Worm (Caenorhabditis elegans) whole organism, late embryonic: ENCODE measurements around the gene F53F1.6.
A peak's percentile ranks its signal among the peaks of the same experiment; 100 is the strongest.

ENCODE experiments used
- C08G9.2 ChIP-seq: sonication (generic microtip); optimal IDR thresholded peaks from 2 replicates; lab custom pipeline; 2016; ENCODE audit warnings: mild to moderate bottlenecking, missing genetic modification characterization, moderate library complexity, missing compliant biosample characterization
- K02D7.2 ChIP-seq: sonication (generic microtip); optimal IDR thresholded peaks from 2 replicates; lab custom pipeline; 2017; ENCODE audit warnings: mild to moderate bottlenecking, missing genetic modification characterization, missing compliant biosample characterization
- Y22D7AL.16 ChIP-seq: sonication (generic microtip); optimal IDR thresholded peaks from 2 replicates; lab custom pipeline; 2016; ENCODE audit warnings: missing genetic modification characterization, missing compliant biosample characterization
- ama-1 ChIP-seq: fragments of 150-350 bp; optimal IDR thresholded peaks from 2 replicates; lab custom pipeline; 2014
- ceh-14 ChIP-seq: sonication (generic microtip); optimal IDR thresholded peaks from 2 replicates; lab custom pipeline; 2016; ENCODE audit warnings: missing genotype, missing genetic modification characterization, missing compliant biosample characterization
- ceh-18 ChIP-seq: sonication (generic microtip); optimal IDR thresholded peaks from 2 replicates; lab custom pipeline; 2016; ENCODE audit warnings: missing genetic modification characterization, missing compliant biosample characterization
- ceh-22 ChIP-seq: sonication (generic microtip); optimal IDR thresholded peaks from 2 replicates; lab custom pipeline; 2017; ENCODE audit warnings: missing biosample characterization, missing genetic modification characterization
- ceh-24 ChIP-seq: sonication (generic microtip); optimal IDR thresholded peaks from 2 replicates; lab custom pipeline; 2016; ENCODE audit warnings: mild to moderate bottlenecking, missing genetic modification characterization, missing compliant biosample characterization
- ceh-30 ChIP-seq: fragments of 150-350 bp; optimal IDR thresholded peaks from 2 replicates; lab custom pipeline; 2014; ENCODE audit warnings: missing biosample characterization, missing genetic modification characterization
- ceh-34 ChIP-seq: sonication (generic microtip); optimal IDR thresholded peaks from 2 replicates; lab custom pipeline; 2016; ENCODE audit warnings: mild to moderate bottlenecking, missing genetic modification characterization, missing compliant biosample characterization
- ceh-6 ChIP-seq: fragments of 200-800 bp; sonication (Bioruptor generic); optimal IDR thresholded peaks from 2 replicates; lab custom pipeline; 2018; ENCODE audit warnings: mild to moderate bottlenecking, missing genetic modification characterization, missing compliant biosample characterization
- che-1 ChIP-seq: sonication (generic microtip); optimal IDR thresholded peaks from 2 replicates; lab custom pipeline; 2016; ENCODE audit warnings: mild to moderate bottlenecking, missing genetic modification characterization, missing compliant biosample characterization
- dmd-4 ChIP-seq: sonication (generic microtip); optimal IDR thresholded peaks from 2 replicates; lab custom pipeline; 2016; ENCODE audit warnings: borderline replicate concordance, missing genetic modification characterization, missing compliant biosample characterization
- elt-2 ChIP-seq: sonication (generic microtip); optimal IDR thresholded peaks from 2 replicates; lab custom pipeline; 2016; ENCODE audit warnings: missing genetic modification reagents, missing genetic modification characterization, missing compliant biosample characterization
- elt-4 ChIP-seq: sonication (generic microtip); optimal IDR thresholded peaks from 2 replicates; lab custom pipeline; 2016; ENCODE audit warnings: missing genetic modification characterization, missing compliant biosample characterization
- ets-4 ChIP-seq: sonication (generic microtip); optimal IDR thresholded peaks from 2 replicates; lab custom pipeline; 2016; ENCODE audit warnings: missing genetic modification characterization, missing compliant biosample characterization
- eyg-1 ChIP-seq: sonication (generic microtip); optimal IDR thresholded peaks from 2 replicates; lab custom pipeline; 2016; ENCODE audit warnings: missing genotype, missing genetic modification characterization, missing compliant biosample characterization
- fkh-10 ChIP-seq: fragments of 150-350 bp; optimal IDR thresholded peaks from 2 replicates; lab custom pipeline; 2014; ENCODE audit warnings: missing biosample characterization, missing genetic modification reagents, missing genetic modification characterization
- fkh-6 ChIP-seq: sonication (generic microtip); optimal IDR thresholded peaks from 2 replicates; lab custom pipeline; 2016; ENCODE audit warnings: missing genetic modification characterization, missing compliant biosample characterization
- hlh-15 ChIP-seq: sonication (generic microtip); optimal IDR thresholded peaks from 2 replicates; lab custom pipeline; 2016; ENCODE audit warnings: missing genetic modification characterization, missing compliant biosample characterization
- hlh-6 ChIP-seq: sonication (generic microtip); optimal IDR thresholded peaks from 2 replicates; lab custom pipeline; 2016; ENCODE audit warnings: missing genotype, missing genetic modification characterization, missing compliant biosample characterization
- lim-6 ChIP-seq: sonication (generic microtip); optimal IDR thresholded peaks from 2 replicates; lab custom pipeline; 2016; ENCODE audit warnings: missing genetic modification characterization, missing compliant biosample characterization
- nfya-1 ChIP-seq: sonication (generic microtip); optimal IDR thresholded peaks from 2 replicates; lab custom pipeline; 2017; ENCODE audit warnings: missing genetic modification characterization, mild to moderate bottlenecking, missing compliant biosample characterization, antibody characterized with exemption, moderate library complexity
- nhr-11 ChIP-seq: fragments of 150-350 bp; optimal IDR thresholded peaks from 2 replicates; lab custom pipeline; 2014; ENCODE audit warnings: missing biosample characterization, missing genetic modification characterization
- odd-2 ChIP-seq: sonication (generic microtip); optimal IDR thresholded peaks from 2 replicates; lab custom pipeline; 2017; ENCODE audit warnings: antibody characterized with exemption, mild to moderate bottlenecking, missing genetic modification characterization, missing compliant biosample characterization
- pag-3 ChIP-seq: sonication (generic microtip); optimal IDR thresholded peaks from 2 replicates; lab custom pipeline; 2016; ENCODE audit warnings: missing compliant biosample characterization, missing genetic modification characterization, borderline replicate concordance
- pha-2 ChIP-seq: sonication (generic microtip); optimal IDR thresholded peaks from 2 replicates; lab custom pipeline; 2017; ENCODE audit warnings: mild to moderate bottlenecking, missing genetic modification characterization, missing compliant biosample characterization
- pha-4 ChIP-seq: fragments of 150-350 bp; optimal IDR thresholded peaks from 2 replicates; lab custom pipeline; 2018; ENCODE audit warnings: missing biosample characterization, missing genetic modification reagents, missing genetic modification characterization
- pqm-1 ChIP-seq: sonication (generic microtip); optimal IDR thresholded peaks from 2 replicates; lab custom pipeline; 2016; ENCODE audit warnings: missing genetic modification characterization, missing compliant biosample characterization
- ref-2 ChIP-seq: sonication (generic microtip); optimal IDR thresholded peaks from 2 replicates; lab custom pipeline; 2016; ENCODE audit warnings: missing genetic modification characterization, missing compliant biosample characterization
- rnt-1 ChIP-seq: sonication (generic microtip); optimal IDR thresholded peaks from 2 replicates; lab custom pipeline; 2016; ENCODE audit warnings: missing genetic modification characterization, missing compliant biosample characterization
- sdc-2 ChIP-seq: sonication (generic microtip); optimal IDR thresholded peaks from 2 replicates; lab custom pipeline; 2016; ENCODE audit warnings: missing genotype, missing genetic modification characterization, missing compliant biosample characterization
- sox-2 ChIP-seq: fragments of 200-800 bp; sonication (Bioruptor generic); IDR thresholded peaks from 2 replicates; pipeline ENCODE4 v1.3.6; 2022; ENCODE audit warnings: missing genetic modification reagents, missing genetic modification characterization, missing compliant biosample characterization
- tbx-2 ChIP-seq: sonication (generic microtip); optimal IDR thresholded peaks from 2 replicates; lab custom pipeline; 2016; ENCODE audit warnings: missing genetic modification characterization, missing compliant biosample characterization
- unc-55 ChIP-seq: sonication (generic microtip); optimal IDR thresholded peaks from 2 replicates; lab custom pipeline; 2017; ENCODE audit warnings: missing biosample characterization, missing genetic modification reagents, missing genetic modification characterization

F53F1.6 gene

ce11 chrV:13390936-13391335, 26.5 kb downstream of the F53F1.6 start:
- peak; percentile 22 for TF ChIP-seq nfya-1 (tag; lab: Kevin White, UChicago)
- no peak for TF ChIP-seq ceh-14
- TF ChIP-seq ceh-18, result no peak
- TF ChIP-seq, all 69 proteins: peak for 1

ce11 chrV:13389454-13389853, 28.0 kb downstream of the F53F1.6 start:
- TF ChIP-seq lim-6 (tag; lab: Kevin White, UChicago) (no peak), pha-4 (tag; lab: Kevin White, UChicago) (no peak), dmd-4 (tag; lab: Kevin White, UChicago) (no peak), hlh-6 (tag; lab: Kevin White, UChicago) (no peak), ceh-22 (tag; lab: Kevin White, UChicago) (no peak), elt-4 (tag; lab: Kevin White, UChicago) (no peak), pqm-1 (no peak), rnt-1 (tag; lab: Kevin White, UChicago) (no peak), Y22D7AL.16 (tag; lab: Kevin White, UChicago) (no peak)

ce11 chrV:13388961-13389360, 28.5 kb downstream of the F53F1.6 start:
- no peak for TF ChIP-seq dmd-4 (tag; lab: Kevin White, UChicago)
- TF ChIP-seq K02D7.2 (tag; lab: Kevin White, UChicago), result no peak
- TF ChIP-seq ceh-30, result no peak
- no peak for TF ChIP-seq pha-2 (tag; lab: Kevin White, UChicago)
- no peak for TF ChIP-seq pqm-1
- no peak for TF ChIP-seq ceh-24 (tag; lab: Kevin White, UChicago)
- TF ChIP-seq C08G9.2 (tag; lab: Kevin White, UChicago), result no peak
- no peak for TF ChIP-seq unc-55 (GFP tag; lab: Kevin White, UChicago)

ce11 chrV:13387472-13387871, 29.9 kb downstream of the F53F1.6 start:
- TF ChIP-seq ref-2 (tag; lab: Kevin White, UChicago), result no peak
- TF ChIP-seq ama-1 (lab: Kevin White, UChicago), result peak; percentile 10
- no peak for TF ChIP-seq pha-2 (tag; lab: Kevin White, UChicago)
- TF ChIP-seq sox-2 (GFP tag; lab: Robert Waterston, UW), result no peak
- no peak for TF ChIP-seq odd-2
- TF ChIP-seq ets-4 (tag; lab: Kevin White, UChicago), result no peak
- no peak for TF ChIP-seq unc-55 (GFP tag; lab: Kevin White, UChicago)
- no peak for TF ChIP-seq ceh-14
- no peak for TF ChIP-seq sdc-2 (tag; lab: Kevin White, UChicago)

- TF ChIP-seq K02D7.2 (tag; lab: Kevin White, UChicago), result no peak
- TF ChIP-seq tbx-2 (tag; lab: Kevin White, UChicago), result no peak
- no peak for TF ChIP-seq nfya-1 (tag; lab: Kevin White, UChicago)
- TF ChIP-seq pag-3 (tag; lab: Kevin White, UChicago), result no peak
- TF ChIP-seq ceh-14, result no peak
- no peak for TF ChIP-seq nhr-11 (tag; lab: Kevin White, UChicago)
- no peak for TF ChIP-seq ceh-34 (tag; lab: Kevin White, UChicago)
- TF ChIP-seq eyg-1, result no peak
- TF ChIP-seq, all 69 proteins: peak for 0
Observed at ce11 chrV:13385798-13386197, 31.6 kb downstream of the F53F1.6 start, which contains the start of gene gcy-34. Gene gcy-34 (minus strand): TSS chrV:13385898.

- TF ChIP-seq elt-2 (tag; lab: Kevin White, UChicago), result peak; percentile 72
- no peak for TF ChIP-seq ceh-14
- TF ChIP-seq pqm-1, result no peak
Observed at ce11 chrV:13380980-13381379, 36.4 kb downstream of the F53F1.6 start, which contains the start of gene cpz-2. Gene cpz-2 (plus strand): TSS chrV:13381189.

ce11 chrV:13380178-13380577, 37.2 kb downstream of the F53F1.6 start, which contains the start of gene ifbp-1:
Gene ifbp-1 (minus strand): TSS chrV:13380262.
- TF ChIP-seq tbx-2 (tag; lab: Kevin White, UChicago) (no peak), odd-2 (no peak), che-1 (tag; lab: Kevin White, UChicago) (no peak), ceh-24 (tag; lab: Kevin White, UChicago) (no peak), fkh-10 (GFP tag; lab: Kevin White, UChicago) (no peak), ceh-14 (no peak), ceh-30 (no peak), fkh-6 (no peak), ceh-34 (tag; lab: Kevin White, UChicago) (no peak), hlh-15 (tag; lab: Kevin White, UChicago) (no peak), ceh-6 (no peak), pqm-1 (no peak)
